Worm (Caenorhabditis elegans) whole organism, L4 larva: ENCODE measurements around the gene gcy-12.

Experiments
- Y5F2A.4 ChIP-seq: fragments of 200-800 bp; sonication (Bioruptor generic); optimal IDR thresholded peaks from 2 replicates; lab custom pipeline; 2018; ENCODE audit warnings: mild to moderate bottlenecking, missing genetic modification characterization, missing compliant biosample characterization
- ceh-20 ChIP-seq: fragments of 200-800 bp; sonication (Bioruptor generic); IDR thresholded peaks from 2 replicates; pipeline ENCODE4 v1.3.6; 2022; ENCODE audit warnings: missing genetic modification reagents, missing genetic modification characterization, missing compliant biosample characterization
- ceh-32 ChIP-seq: sonication (generic microtip); optimal IDR thresholded peaks from 2 replicates; lab custom pipeline; 2016; ENCODE audit warnings: mild to moderate bottlenecking, missing genetic modification characterization, missing compliant biosample characterization; ENCODE audit not compliant: poor library complexity
- ctbp-1 ChIP-seq: fragments of 200-800 bp; sonication (Bioruptor generic); IDR thresholded peaks from 2 replicates; pipeline ENCODE4 v1.3.6; 2022; ENCODE audit warnings: missing genetic modification reagents, missing genetic modification characterization, missing compliant biosample characterization
- dve-1 ChIP-seq: sonication (generic microtip); optimal IDR thresholded peaks from 2 replicates; lab custom pipeline; 2017; ENCODE audit warnings: antibody characterized with exemption, mild to moderate bottlenecking, missing genetic modification characterization, missing compliant biosample characterization; ENCODE audit not compliant: insufficient read depth
- fos-1 ChIP-seq: fragments of 150-350 bp; optimal IDR thresholded peaks from 2 replicates; lab custom pipeline; 2014; ENCODE audit warnings: missing biosample characterization, missing genetic modification characterization
- gei-8 ChIP-seq: fragments of 200-800 bp; sonication (Bioruptor generic); optimal IDR thresholded peaks from 2 replicates; lab custom pipeline; 2018; ENCODE audit warnings: mild to moderate bottlenecking, missing genetic modification characterization, missing compliant biosample characterization
- lin-39 ChIP-seq: fragments of 150-350 bp; optimal IDR thresholded peaks from 2 replicates; lab custom pipeline; 2014; ENCODE audit warnings: missing biosample characterization, missing genetic modification reagents, missing genetic modification characterization
- nhr-237 ChIP-seq: sonication (generic microtip); optimal IDR thresholded peaks from 2 replicates; lab custom pipeline; 2017; ENCODE audit warnings: missing biosample characterization, missing genetic modification characterization
- vab-7 ChIP-seq: fragments of 200-800 bp; sonication (Bioruptor generic); IDR thresholded peaks from 2 replicates; pipeline ENCODE4 v1.3.6; 2022; ENCODE audit warnings: missing genetic modification reagents, missing genetic modification characterization, missing compliant biosample characterization
- ztf-7 ChIP-seq: fragments of 150-350 bp; optimal IDR thresholded peaks from 2 replicates; lab custom pipeline; 2014; ENCODE audit warnings: missing biosample characterization, missing genetic modification characterization

DNA sequence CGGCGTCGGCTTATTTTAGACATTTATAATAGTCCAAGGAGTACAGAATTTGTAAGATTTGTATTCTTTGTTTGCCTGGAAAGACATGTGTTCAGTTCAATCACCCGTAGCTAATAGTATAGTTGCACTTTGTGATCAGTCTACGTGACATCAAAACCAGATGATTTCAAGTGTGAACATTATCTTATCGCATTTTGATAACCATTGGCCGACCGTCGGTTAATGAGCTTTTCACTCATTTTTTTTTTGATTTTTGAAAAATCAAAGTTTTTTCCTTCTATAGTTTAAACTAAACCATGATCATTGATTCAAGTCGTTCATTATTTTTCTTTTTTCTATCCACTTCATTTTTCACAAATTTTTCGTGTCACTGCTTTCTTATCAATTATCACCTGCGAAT is 4.6 kb upstream of the gcy-12 start:
- TF ChIP-seq Y5F2A.4 (GFP tag; lab: Kevin White, UChicago) (no peak), ceh-20 (GFP tag; lab: Robert Waterston, UW) (no peak), gei-8 (GFP tag; lab: Kevin White, UChicago) (no peak), dve-1 (tag; lab: Kevin White, UChicago) (peak; percentile 44), ctbp-1 (GFP tag; lab: Robert Waterston, UW) (no peak), vab-7 (no peak), fos-1 (no peak), nhr-237 (tag; lab: Kevin White, UChicago) (no peak), lin-39 (tag; lab: Kevin White, UChicago) (no peak), ceh-32 (tag; lab: Kevin White, UChicago) (no peak), ztf-7 (no peak)
